Fruit fly (Drosophila melanogaster): ENCODE results near the gene CG34456.

The CG34456 gene

dm6 chr3L:9377198-9378035 lies 15.5 kb downstream of the CG34456 start, which contains the start of gene Hsp26 (continued):
- TF ChIP-seq Mad (GFP tag; optimal IDR thresholded peaks at IDR 0.05) (peak; percentile 61), Chrac-16 (GFP tag; optimal IDR thresholded peaks at IDR 0.05) (peak; percentile 75), CG1024 (GFP tag; IDR thresholded peaks at IDR 0.05) (peak; percentile 77), odd (GFP tag; optimal IDR thresholded peaks at IDR 0.05) (peak; percentile 86), Side (GFP tag; optimal IDR thresholded peaks at IDR 0.05) (peak; percentile 90), yki (optimal IDR thresholded peaks at IDR 0.05) (peak; percentile 10), Fer3 (tag; optimal IDR thresholded peaks at IDR 0.05) (peak; percentile 65), CG12942 (GFP tag; optimal IDR thresholded peaks at IDR 0.05) (peak; percentile 77), Ets97D (GFP tag; optimal IDR thresholded peaks at IDR 0.05) (peak; percentile 46), eyg (GFP tag; optimal IDR thresholded peaks at IDR 0.05) (peak; percentile 65), unc-4 (GFP tag; IDR thresholded peaks at IDR 0.05; ENCODE audit: partially characterized antibody) (0 out of 2 replicates have a peak, but pooled peaks have one; percentile 17), inv (GFP tag; IDR thresholded peaks at IDR 0.05; ENCODE audit: partially characterized antibody) (no peak), lmd (GFP tag; IDR thresholded peaks at IDR 0.05) (peak; percentile 77), Xrp1 (GFP tag; IDR thresholded peaks at IDR 0.05) (peak; percentile 91), gcm2 (GFP tag; optimal IDR thresholded peaks at IDR 0.05) (peak; percentile 58), NfI (GFP tag; optimal IDR thresholded peaks at IDR 0.05) (peak; percentile 77), CG11456 (GFP tag; IDR thresholded peaks at IDR 0.05) (peak; percentile 61; the same call in 1 of the 3 replicates), CG16813 (GFP tag; IDR thresholded peaks at IDR 0.05; ENCODE audit: partially characterized antibody) (no peak), slp2 (GFP tag; optimal IDR thresholded peaks at IDR 0.05) (peak; percentile 75), CG14014 (GFP tag; IDR thresholded peaks at IDR 0.05) (peak; percentile 85), HLHmδ (GFP tag; optimal IDR thresholded peaks at IDR 0.05) (no peak), dan (GFP tag; IDR thresholded peaks at IDR 0.05) (no peak), Oli (tag; optimal IDR thresholded peaks at IDR 0.05) (peak; percentile 86), mld (GFP tag; IDR thresholded peaks at IDR 0.05; ENCODE audit: partially characterized antibody) (no peak), mirr (GFP tag; optimal IDR thresholded peaks at IDR 0.05) (no peak), sim (GFP tag; IDR thresholded peaks at IDR 0.05) (peak; percentile 53; the same call in 1 of the 2 replicates), Gsc (GFP tag; IDR thresholded peaks at IDR 0.05) (no peak), CG12299 (tag; optimal IDR thresholded peaks at IDR 0.05) (peak; percentile 63), pros (GFP tag; optimal IDR thresholded peaks at IDR 0.05) (no peak), CG34224 (GFP tag; IDR thresholded peaks at IDR 0.05; ENCODE audit: partially characterized antibody) (peak; percentile 37; the same call in 1 of the 3 replicates), NC2β (GFP tag; optimal IDR thresholded peaks at IDR 0.05) (peak; percentile 78), bcd (GFP tag; optimal IDR thresholded peaks at IDR 0.05) (peak; percentile 84), CG9932 (GFP tag; IDR thresholded peaks at IDR 0.05) (peak; percentile 61), CG17802 (tag; optimal IDR thresholded peaks at IDR 0.05) (peak; percentile 27)

- TF ChIP-seq Dbx (GFP tag; IDR thresholded peaks at IDR 0.05) (no peak), CG17361 (GFP tag; IDR thresholded peaks at IDR 0.05) (no peak), ato (GFP tag; IDR thresholded peaks at IDR 0.05; ENCODE audit: partially characterized antibody) (no peak), Drgx (GFP tag; IDR thresholded peaks at IDR 0.05) (peak; percentile 29; the same call in 1 of the 2 replicates), CG34422 (GFP tag; IDR thresholded peaks at IDR 0.05) (peak; percentile 60; the same call in 1 of the 3 replicates), Med (GFP tag) (peak; percentile 50), CG10543 (GFP tag; optimal IDR thresholded peaks at IDR 0.05) (peak; percentile 17), odd (GFP tag; optimal IDR thresholded peaks at IDR 0.05) (no peak), CG18764 (GFP tag; optimal IDR thresholded peaks at IDR 0.05) (no peak), CG7271 (tag; optimal IDR thresholded peaks at IDR 0.05) (no peak), corto (GFP tag; optimal IDR thresholded peaks at IDR 0.05) (peak; percentile 47), ham (GFP tag; IDR thresholded peaks at IDR 0.05) (no peak), lmd (GFP tag; IDR thresholded peaks at IDR 0.05) (no peak), CG12236 (GFP tag; optimal IDR thresholded peaks at IDR 0.05) (no peak), HLH54F (GFP tag; optimal IDR thresholded peaks at IDR 0.05) (no peak), sug (tag; optimal IDR thresholded peaks at IDR 0.05) (no peak)
Observed at dm6 chr3L:9379484-9380343, 17.8 kb downstream of the CG34456 start, which contains the start of gene Hsp67Ba. Gene Hsp67Ba, minus strand, starts transcription at chr3L:9379534.

All from whole organism, embryonic.